Worm (Caenorhabditis elegans) whole organism, L4 larva: ENCODE measurements around the gene T05E12.8.

ENCODE experiments used
- ZK337.2 ChIP-seq: fragments of 200-800 bp; sonication (Bioruptor generic); IDR thresholded peaks from 2 replicates; pipeline ENCODE4 v1.3.6; 2022; ENCODE audit warnings: missing genetic modification reagents, missing genetic modification characterization, missing compliant biosample characterization
- aly-2 ChIP-seq: sonication (generic microtip); optimal IDR thresholded peaks from 2 replicates; lab custom pipeline; 2018; ENCODE audit warnings: missing biosample characterization, missing genetic modification characterization
- dve-1 ChIP-seq: sonication (generic microtip); optimal IDR thresholded peaks from 2 replicates; lab custom pipeline; 2017; ENCODE audit warnings: antibody characterized with exemption, mild to moderate bottlenecking, missing genetic modification characterization, missing compliant biosample characterization; ENCODE audit not compliant: insufficient read depth
- egl-43 ChIP-seq: fragments of 200-800 bp; sonication (Bioruptor generic); IDR thresholded peaks from 2 replicates; pipeline ENCODE4 v1.3.6; 2022; ENCODE audit warnings: missing genetic modification reagents, missing genetic modification characterization, missing compliant biosample characterization
- fkh-10 ChIP-seq: fragments of 150-350 bp; optimal IDR thresholded peaks from 2 replicates; lab custom pipeline; 2014; ENCODE audit warnings: missing biosample characterization, missing genetic modification reagents, missing genetic modification characterization
- lin-13 ChIP-seq: fragments of 150-350 bp; optimal IDR thresholded peaks from 2 replicates; lab custom pipeline; 2014; ENCODE audit warnings: missing biosample characterization, missing genetic modification reagents, missing genetic modification characterization
- lin-39 ChIP-seq: fragments of 150-350 bp; optimal IDR thresholded peaks from 2 replicates; lab custom pipeline; 2014; ENCODE audit warnings: missing biosample characterization, missing genetic modification reagents, missing genetic modification characterization
- mdl-1 ChIP-seq, 2 experiments: fragments of 150-350 bp in 1 of 2; sonication (generic microtip) in 1 of 2; optimal IDR thresholded peaks; 2 replicates each; lab custom pipeline; 2014 to 2017; ENCODE audit warnings: missing biosample characterization in 2 of 2, missing genetic modification characterization in 2 of 2
- nhr-237 ChIP-seq: sonication (generic microtip); optimal IDR thresholded peaks from 2 replicates; lab custom pipeline; 2017; ENCODE audit warnings: missing biosample characterization, missing genetic modification characterization
- nhr-77 ChIP-seq: fragments of 150-350 bp; optimal IDR thresholded peaks from 2 replicates; lab custom pipeline; 2014; ENCODE audit warnings: missing biosample characterization, missing genetic modification characterization
- pqm-1 ChIP-seq: sonication (generic microtip); optimal IDR thresholded peaks from 2 replicates; lab custom pipeline; 2017; ENCODE audit warnings: missing biosample characterization, missing genetic modification characterization
- ztf-11 ChIP-seq: fragments of 150-350 bp; optimal IDR thresholded peaks from 2 replicates; lab custom pipeline; 2014; ENCODE audit warnings: missing biosample characterization, missing genetic modification characterization

DNA sequence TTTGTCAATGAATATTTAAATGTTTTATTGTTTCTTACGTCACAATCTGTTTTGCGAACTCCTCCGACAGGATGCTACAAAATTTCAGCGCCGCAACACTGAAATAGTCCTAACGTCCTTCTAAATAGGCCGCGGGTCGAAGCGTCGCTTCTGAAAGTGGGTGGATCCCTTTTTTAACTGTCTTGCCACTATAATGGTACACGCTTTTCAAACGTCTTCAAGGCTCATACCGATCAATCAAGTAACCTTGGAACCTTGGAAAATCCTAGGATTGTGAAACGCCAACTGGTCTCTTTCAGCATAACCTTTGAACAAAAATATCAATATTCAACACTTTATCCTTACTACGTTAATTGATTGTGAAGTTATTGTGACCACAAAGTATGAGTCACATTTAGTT is 2.3 kb upstream of the T05E12.8 start:
- no peak for TF ChIP-seq ztf-11 (tag; lab: Kevin White, UChicago)
- TF ChIP-seq pqm-1 (tag; lab: Kevin White, UChicago): no peak
- TF ChIP-seq lin-13 (GFP tag; lab: Kevin White, UChicago): no peak
- no peak for TF ChIP-seq fkh-10
- no peak for TF ChIP-seq nhr-237
- TF ChIP-seq mdl-1 (tag; optimal IDR thresholded peaks at IDR 0.05; lab: Kevin White, UChicago): no peak
- no peak for TF ChIP-seq dve-1 (tag; lab: Kevin White, UChicago)
- no peak for TF ChIP-seq aly-2 (tag; lab: Kevin White, UChicago)
- TF ChIP-seq lin-39 (tag; lab: Kevin White, UChicago): no peak
- no peak for TF ChIP-seq ZK337.2 (GFP tag; lab: Robert Waterston, UW)
- TF ChIP-seq nhr-77 (tag; lab: Kevin White, UChicago): no peak
- TF ChIP-seq egl-43 (GFP tag; lab: Robert Waterston, UW): no peak
